Worm (Caenorhabditis elegans): ENCODE data around the gene frpr-5.

frpr-5 gene

DNA sequence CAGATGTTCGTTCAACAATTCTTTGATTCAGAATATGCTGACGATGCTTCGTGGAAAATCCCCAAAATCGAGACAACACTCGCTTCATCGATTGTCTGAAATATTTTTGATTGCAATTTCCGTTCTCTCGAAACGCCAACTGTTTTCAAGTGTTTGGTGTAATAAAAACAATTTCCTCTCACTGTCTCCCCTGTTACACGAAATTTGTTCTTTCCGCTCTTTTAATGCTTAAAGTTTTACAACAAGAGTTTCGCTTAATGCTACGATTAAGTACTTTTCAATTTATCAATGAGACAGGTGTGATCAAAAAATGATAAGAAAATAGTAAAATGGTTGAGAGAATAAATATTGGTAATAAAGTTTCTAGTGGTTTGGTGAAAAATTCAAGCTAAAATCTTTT lies 20.4 kb upstream of the frpr-5 start, which contains the start of gene C56A3.6:
Gene C56A3.6 (minus strand): TSS at position 101 of the 400 bp plus-strand sequence.
- TF ChIP-seq fax-1 (tag; optimal IDR thresholded peaks at IDR 0.05) (no peak), tbx-7 (tag; optimal IDR thresholded peaks at IDR 0.05) (no peak), ceh-6 (GFP tag; optimal IDR thresholded peaks at IDR 0.05) (no peak), eyg-1 (tag; optimal IDR thresholded peaks at IDR 0.05) (no peak), sdc-2 (tag; optimal IDR thresholded peaks at IDR 0.05) (no peak), unc-55 (GFP tag; optimal IDR thresholded peaks at IDR 0.05) (no peak), nfya-1 (tag; optimal IDR thresholded peaks at IDR 0.05) (no peak), nhr-11 (tag; optimal IDR thresholded peaks at IDR 0.05) (no peak), ceh-34 (tag; optimal IDR thresholded peaks at IDR 0.05) (no peak), nhr-232 (tag; optimal IDR thresholded peaks at IDR 0.05) (no peak), ceh-24 (tag; optimal IDR thresholded peaks at IDR 0.05) (no peak), syd-9 (tag; optimal IDR thresholded peaks at IDR 0.05) (no peak), ceh-22 (tag; optimal IDR thresholded peaks at IDR 0.05) (no peak), fkh-6 (tag; optimal IDR thresholded peaks at IDR 0.05) (no peak), unc-42 (tag; optimal IDR thresholded peaks at IDR 0.05) (no peak), hlh-15 (tag; optimal IDR thresholded peaks at IDR 0.05) (no peak), pat-9 (tag; optimal IDR thresholded peaks at IDR 0.05) (no peak)

- TF ChIP-seq unc-42 (tag; optimal IDR thresholded peaks at IDR 0.05): no peak
- peak; percentile 16 for TF ChIP-seq ceh-31 (tag; optimal IDR thresholded peaks at IDR 0.05)
These were observed 15.7 kb upstream of the frpr-5 start, which contains the start of the genes C56A3.4 and C56A3.5 for ce11 chrV:13551601-13552000. C56A3.4 (minus strand) TSS chrV:13551754. C56A3.5 (plus strand) TSS chrV:13551967.

DNA sequence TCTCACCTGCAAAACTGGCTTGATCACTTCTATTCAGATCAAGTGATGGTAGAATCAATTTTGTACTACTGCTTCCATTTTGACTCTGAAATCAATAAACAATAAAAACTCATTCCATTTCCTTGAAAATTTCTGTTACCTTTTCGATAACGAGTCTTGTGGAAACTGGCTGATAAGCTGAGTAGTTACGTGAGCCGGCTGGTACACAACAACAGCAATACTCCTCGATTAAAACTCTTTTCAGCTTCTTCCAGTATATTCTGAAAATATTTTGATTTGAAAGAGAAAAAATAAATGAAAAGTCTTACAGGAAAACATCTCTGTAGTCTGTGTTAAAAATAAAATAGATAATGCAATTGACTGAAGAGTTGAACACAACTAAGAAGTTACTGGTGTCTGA lies 3.4 kb downstream of the frpr-5 start:
- TF ChIP-seq C38D4.7 (GFP tag; optimal IDR thresholded peaks at IDR 0.05) (no peak), ceh-22 (tag; optimal IDR thresholded peaks at IDR 0.05) (no peak), fkh-10 (GFP tag; optimal IDR thresholded peaks at IDR 0.05) (no peak), hlh-15 (tag; optimal IDR thresholded peaks at IDR 0.05) (no peak), fax-1 (tag; optimal IDR thresholded peaks at IDR 0.05) (no peak), T23F11.4 (GFP tag; optimal IDR thresholded peaks at IDR 0.05) (no peak), hlh-13 (GFP tag; optimal IDR thresholded peaks at IDR 0.05) (no peak), K02D7.2 (tag; optimal IDR thresholded peaks at IDR 0.05) (no peak), pha-2 (tag; optimal IDR thresholded peaks at IDR 0.05) (no peak), gmeb-2 (tag; optimal IDR thresholded peaks at IDR 0.05) (no peak), nhr-232 (tag; optimal IDR thresholded peaks at IDR 0.05) (no peak), unc-86 (tag; optimal IDR thresholded peaks at IDR 0.05) (no peak), ceh-24 (tag; optimal IDR thresholded peaks at IDR 0.05) (no peak), fkh-6 (tag; optimal IDR thresholded peaks at IDR 0.05) (no peak)

DNA sequence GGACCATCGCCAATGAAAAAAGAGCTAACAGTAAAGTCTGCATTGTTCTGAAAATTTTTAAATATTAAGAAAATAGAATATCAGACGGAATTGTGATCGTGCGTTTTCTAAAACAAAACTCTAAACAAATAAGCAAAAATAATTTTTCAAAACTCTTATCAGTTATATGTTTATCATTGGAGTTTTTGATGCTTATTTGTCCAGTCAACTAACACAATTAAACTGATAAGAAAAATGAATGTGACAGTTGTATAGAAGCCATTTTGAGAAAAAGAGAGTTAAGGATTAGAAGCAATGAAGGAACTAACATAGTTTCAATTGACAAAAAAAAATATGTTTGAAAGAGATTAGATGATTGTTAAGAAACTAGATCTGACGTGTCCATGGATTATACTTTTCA lies 5.2 kb downstream of the frpr-5 start, which contains the start of gene ttr-44:
Gene ttr-44 (minus strand): TSS at position 47 of the 400 bp plus-strand sequence.
- TF ChIP-seq elt-2 (tag; optimal IDR thresholded peaks at IDR 0.05): peak; percentile 76
- no peak for TF ChIP-seq C08G9.2 (tag; optimal IDR thresholded peaks at IDR 0.05)

ce11 chrV:13529165-13529564 lies 6.7 kb downstream of the frpr-5 start:
- TF ChIP-seq syd-9 (tag; optimal IDR thresholded peaks at IDR 0.05) (no peak), unc-86 (tag; optimal IDR thresholded peaks at IDR 0.05) (no peak), ets-4 (tag; optimal IDR thresholded peaks at IDR 0.05) (no peak), npax-4 (tag; optimal IDR thresholded peaks at IDR 0.05) (no peak), nhr-11 (tag; optimal IDR thresholded peaks at IDR 0.05) (no peak), unc-55 (GFP tag; optimal IDR thresholded peaks at IDR 0.05) (no peak), hlh-13 (GFP tag; optimal IDR thresholded peaks at IDR 0.05) (no peak), Y22D7AL.16 (tag; optimal IDR thresholded peaks at IDR 0.05) (no peak), elt-2 (tag; optimal IDR thresholded peaks at IDR 0.05) (no peak), pag-3 (tag; optimal IDR thresholded peaks at IDR 0.05; ENCODE audit: borderline replicate concordance) (no peak), zip-5 (tag; optimal IDR thresholded peaks at IDR 0.05) (no peak), madf-2 (tag; optimal IDR thresholded peaks at IDR 0.05) (no peak), mec-3 (tag; optimal IDR thresholded peaks at IDR 0.05; ENCODE audit: borderline replicate concordance) (no peak), ceh-9 (tag; optimal IDR thresholded peaks at IDR 0.05) (no peak)
